Worm (Caenorhabditis elegans) whole organism, mixed stage, embryonic: ENCODE data around the gene T14B4.3.
A peak's percentile ranks its signal among the peaks of the same experiment; 100 is the strongest.
"Not testable (repeated sequence)": the region's sequence is repeated elsewhere in the genome, so short reads cannot be mapped to it uniquely, and the experiment has no call there.

Experiments
- M03D4.4 ChIP-seq: sonication (generic microtip); optimal IDR thresholded peaks from 2 replicates; lab custom pipeline; 2017; ENCODE audit warnings: mild to moderate bottlenecking, missing genetic modification characterization, missing compliant biosample characterization
- bed-3 ChIP-seq: fragments of 200-800 bp; sonication (Bioruptor generic); optimal IDR thresholded peaks from 3 replicates; lab custom pipeline; 2018; ENCODE audit warnings: mild to moderate bottlenecking, missing genetic modification characterization, moderate library complexity, missing compliant biosample characterization
- blmp-1 ChIP-seq: fragments of 150-350 bp; optimal IDR thresholded peaks from 2 replicates; lab custom pipeline; 2014; ENCODE audit warnings: missing biosample characterization, missing genetic modification characterization
- ceh-39 ChIP-seq: fragments of 150-350 bp; optimal IDR thresholded peaks from 2 replicates; lab custom pipeline; 2014; ENCODE audit warnings: missing biosample characterization, missing genetic modification characterization
- ceh-83 ChIP-seq: fragments of 200-800 bp; sonication (Bioruptor generic); optimal IDR thresholded peaks from 2 replicates; lab custom pipeline; 2018; ENCODE audit warnings: mild to moderate bottlenecking, missing genetic modification characterization, missing compliant biosample characterization
- ces-1 ChIP-seq: fragments of 150-350 bp; optimal IDR thresholded peaks from 2 replicates; lab custom pipeline; 2014; ENCODE audit warnings: missing biosample characterization, missing genetic modification reagents, missing genetic modification characterization
- cnd-1 ChIP-seq: fragments of 200-800 bp; sonication (Bioruptor generic); optimal IDR thresholded peaks from 2 replicates; lab custom pipeline; 2018; ENCODE audit warnings: mild to moderate bottlenecking, missing genetic modification characterization, missing compliant biosample characterization
- elt-3 ChIP-seq: fragments of 150-350 bp; optimal IDR thresholded peaks from 2 replicates; lab custom pipeline; 2014; ENCODE audit warnings: missing biosample characterization, missing genetic modification characterization
- flh-1 ChIP-seq: fragments of 200-800 bp; sonication (Bioruptor generic); optimal IDR thresholded peaks from 2 replicates; lab custom pipeline; 2018; ENCODE audit warnings: mild to moderate bottlenecking, missing genetic modification characterization, moderate library complexity, missing compliant biosample characterization
- ham-2 ChIP-seq: fragments of 200-800 bp; sonication (Bioruptor generic); optimal IDR thresholded peaks from 2 replicates; lab custom pipeline; 2018; ENCODE audit warnings: mild to moderate bottlenecking, missing genetic modification characterization, missing compliant biosample characterization
- lin-13 ChIP-seq: fragments of 150-350 bp; optimal IDR thresholded peaks from 2 replicates; lab custom pipeline; 2014; ENCODE audit warnings: missing biosample characterization, missing genetic modification characterization
- lsy-2 ChIP-seq: fragments of 150-350 bp; optimal IDR thresholded peaks from 2 replicates; lab custom pipeline; 2014; ENCODE audit warnings: missing biosample characterization, missing genetic modification characterization
- mls-2 ChIP-seq: sonication (generic microtip); optimal IDR thresholded peaks from 2 replicates; lab custom pipeline; 2016; ENCODE audit warnings: mild to moderate bottlenecking, missing genetic modification characterization, moderate library complexity, missing compliant biosample characterization
- nhr-12 ChIP-seq: fragments of 150-350 bp; optimal IDR thresholded peaks from 2 replicates; lab custom pipeline; 2014; ENCODE audit warnings: missing biosample characterization, missing genetic modification characterization
- nhr-2 ChIP-seq: fragments of 150-350 bp; optimal IDR thresholded peaks from 2 replicates; lab custom pipeline; 2014; ENCODE audit warnings: missing biosample characterization, missing genetic modification characterization
- nhr-237 ChIP-seq: fragments of 150-350 bp; optimal IDR thresholded peaks from 2 replicates; lab custom pipeline; 2014; ENCODE audit warnings: missing biosample characterization, missing genetic modification characterization
- sem-2 ChIP-seq: fragments of 200-800 bp; sonication (Bioruptor generic); optimal IDR thresholded peaks from 2 replicates; lab custom pipeline; 2018; ENCODE audit warnings: mild to moderate bottlenecking, missing genetic modification characterization, missing compliant biosample characterization
- snpc-4 ChIP-seq: fragments of 150-350 bp; optimal IDR thresholded peaks from 2 replicates; lab custom pipeline; 2014; ENCODE audit warnings: missing biosample characterization, missing genetic modification characterization
- sptf-1 ChIP-seq: sonication (generic microtip); optimal IDR thresholded peaks from 2 replicates; lab custom pipeline; 2017; ENCODE audit warnings: mild to moderate bottlenecking, missing genetic modification characterization, moderate library complexity, missing compliant biosample characterization
- tbx-8 ChIP-seq: fragments of 200-800 bp; sonication (Bioruptor generic); optimal IDR thresholded peaks from 2 replicates; lab custom pipeline; 2018; ENCODE audit warnings: mild to moderate bottlenecking, missing genetic modification characterization, moderate library complexity, missing compliant biosample characterization
- unc-120 ChIP-seq: sonication (generic microtip); optimal IDR thresholded peaks from 2 replicates; lab custom pipeline; 2017; ENCODE audit warnings: missing genetic modification characterization, missing compliant biosample characterization; ENCODE audit not compliant: poor library complexity, severe bottlenecking
- unc-62 ChIP-seq: fragments of 150-350 bp; optimal IDR thresholded peaks from 2 replicates; lab custom pipeline; 2014; ENCODE audit warnings: missing biosample characterization, missing genetic modification reagents, missing genetic modification characterization
- ztf-11 ChIP-seq: fragments of 150-350 bp; optimal IDR thresholded peaks from 2 replicates; lab custom pipeline; 2014; ENCODE audit warnings: missing biosample characterization, missing genetic modification characterization

The T14B4.3 gene

ce11 chrII:6764734-6765133 is 30.0 kb downstream of the T14B4.3 start, which contains the start of gene nlp-50:
TSS of gene nlp-50 (plus strand) at chrII:6765034.
- TF ChIP-seq elt-3 (tag; lab: Kevin White, UChicago), result no peak

ce11 chrII:6768014-6768413 is 33.3 kb downstream of the T14B4.3 start, which contains the start of gene F41G3.18:
TSS of gene F41G3.18 (plus strand) at chrII:6768314.
- TF ChIP-seq cnd-1 (tag; lab: Kevin White, UChicago), result no peak
- TF ChIP-seq ham-2 (GFP tag; lab: Kevin White, UChicago), result no peak
- TF ChIP-seq lsy-2 (tag; lab: Kevin White, UChicago), result no peak
- TF ChIP-seq sem-2 (GFP tag; lab: Kevin White, UChicago), result no peak
- no peak for TF ChIP-seq flh-1 (GFP tag; lab: Kevin White, UChicago)

- no peak for TF ChIP-seq blmp-1 (tag; lab: Kevin White, UChicago)
- no peak for TF ChIP-seq nhr-237 (tag; lab: Kevin White, UChicago)
- TF ChIP-seq tbx-8 (GFP tag; lab: Kevin White, UChicago), result no peak
These were observed 35.3 kb downstream of the T14B4.3 start for ce11 chrII:6770030-6770429.

- TF ChIP-seq ces-1 (GFP tag; lab: Kevin White, UChicago) (peak; percentile 73), ceh-83 (GFP tag; lab: Kevin White, UChicago) (no peak)
These were observed 37.7 kb downstream of the T14B4.3 start for ce11 chrII:6772482-6772881.

- not testable (repeated sequence) for TF ChIP-seq ztf-11, sptf-1, elt-3 (tag; lab: Kevin White, UChicago)
- TF ChIP-seq, all 35 proteins: peak for 0; not testable (repeated sequence) for 35
These were observed 40.3 kb downstream of the T14B4.3 start, which contains the start of gene agr-1 for ce11 chrII:6775076-6775475. TSS of gene agr-1 (minus strand) at chrII:6775176.

ce11 chrII:6776418-6777034 is 41.8 kb downstream of the T14B4.3 start, which contains the start of gene ssup-72:
TSS of gene ssup-72 (plus strand) at chrII:6776598.
- TF ChIP-seq ces-1 (GFP tag; lab: Kevin White, UChicago) (peak; percentile 44), sptf-1 (tag; lab: Kevin White, UChicago) (peak; percentile 9), tbx-8 (GFP tag; lab: Kevin White, UChicago) (no peak)

- TF ChIP-seq snpc-4 (tag; lab: Kevin White, UChicago) (no peak), ham-2 (GFP tag; lab: Kevin White, UChicago) (no peak), unc-120 (tag; lab: Kevin White, UChicago) (no peak)
These were observed 44.4 kb downstream of the T14B4.3 start, which contains the start of gene T13C2.7 for ce11 chrII:6779104-6779503. TSS of gene T13C2.7 (plus strand) at chrII:6779404.

- no peak for TF ChIP-seq tbx-8 (GFP tag; lab: Kevin White, UChicago)
- no peak for TF ChIP-seq nhr-2
- TF ChIP-seq nhr-12, result no peak
- TF ChIP-seq ces-1 (GFP tag; lab: Kevin White, UChicago), result no peak
- TF ChIP-seq snpc-4 (tag; lab: Kevin White, UChicago), result no peak
- no peak for TF ChIP-seq sptf-1 (tag; lab: Kevin White, UChicago)
These were observed 46.5 kb downstream of the T14B4.3 start for ce11 chrII:6781231-6781630.

- TF ChIP-seq ham-2 (GFP tag; lab: Kevin White, UChicago) (no peak), tbx-8 (GFP tag; lab: Kevin White, UChicago) (no peak), blmp-1 (tag; lab: Kevin White, UChicago) (no peak), M03D4.4 (no peak), bed-3 (GFP tag; lab: Kevin White, UChicago) (no peak), cnd-1 (tag; lab: Kevin White, UChicago) (no peak), unc-120 (tag; lab: Kevin White, UChicago) (no peak), sem-2 (GFP tag; lab: Kevin White, UChicago) (no peak), mls-2 (tag; lab: Kevin White, UChicago) (no peak), lin-13 (tag; lab: Kevin White, UChicago) (no peak), unc-62 (GFP tag; lab: Kevin White, UChicago) (no peak), nhr-2 (no peak), ceh-39 (no peak), elt-3 (tag; lab: Kevin White, UChicago) (no peak)
These were observed 47.2 kb downstream of the T14B4.3 start for ce11 chrII:6781983-6782382.
